Fruit fly (Drosophila melanogaster) whole organism, embryonic: ENCODE measurements around the gene Als2.

ENCODE experiments used
- B-H2 ChIP-seq: fragments of 200-800 bp; sonication (Bioruptor generic); optimal IDR thresholded peaks from 2 replicates; lab custom pipeline; 2018; ENCODE audit warnings: missing biosample characterization, mild to moderate bottlenecking, missing genetic modification characterization
- BEAF-32 ChIP-seq: fragments of 200-800 bp; sonication (Bioruptor generic); optimal IDR thresholded peaks from 3 replicates; lab custom pipeline; 2017; ENCODE audit warnings: missing biosample characterization, missing genetic modification characterization, mild to moderate bottlenecking, moderate library complexity, missing genetic modification reagents
- CG12299 ChIP-seq: fragments of 200-800 bp; sonication (Bioruptor generic); optimal IDR thresholded peaks from 2 replicates; lab custom pipeline; 2018; ENCODE audit warnings: missing biosample characterization, mild to moderate bottlenecking, missing genetic modification characterization
- CG1233 ChIP-seq: fragments of 200-800 bp; sonication (Bioruptor generic); optimal IDR thresholded peaks from 4 replicates; lab custom pipeline; 2018; ENCODE audit warnings: missing biosample characterization, mild to moderate bottlenecking, missing genetic modification characterization
- CG12942 ChIP-seq: fragments of 200-800 bp; sonication (Bioruptor generic); optimal IDR thresholded peaks from 3 replicates; lab custom pipeline; 2016; ENCODE audit warnings: missing biosample characterization, missing genetic modification characterization
- CG13123 ChIP-seq: fragments of 200-800 bp; sonication (Bioruptor generic); optimal IDR thresholded peaks from 2 replicates; lab custom pipeline; 2016; ENCODE audit warnings: missing biosample characterization, missing genetic modification characterization
- CG13287 ChIP-seq: fragments of 200-800 bp; sonication (Bioruptor generic); IDR thresholded peaks from 2 replicates; pipeline ENCODE4 v1.3.6; 2022; ENCODE audit warnings: missing biosample characterization, missing genetic modification characterization; ENCODE audit not compliant: partially characterized antibody
- CG14860 ChIP-seq: fragments of 200-800 bp; sonication (Bioruptor generic); IDR thresholded peaks from 3 replicates; pipeline ENCODE4 v1.3.6; 2022; ENCODE audit warnings: missing biosample characterization, missing genetic modification characterization; ENCODE audit not compliant: partially characterized antibody
- CG1529 ChIP-seq: fragments of 200-800 bp; sonication (Bioruptor generic); optimal IDR thresholded peaks from 3 replicates; lab custom pipeline; 2018; ENCODE audit warnings: missing biosample characterization, missing genetic modification characterization
- CG1602 ChIP-seq: fragments of 200-800 bp; sonication (Bioruptor generic); optimal IDR thresholded peaks from 3 replicates; lab custom pipeline; 2016; ENCODE audit warnings: missing biosample characterization, missing genetic modification characterization
- CG1647 ChIP-seq: fragments of 200-800 bp; sonication (Bioruptor generic); optimal IDR thresholded peaks from 3 replicates; lab custom pipeline; 2016; ENCODE audit warnings: missing biosample characterization, missing genetic modification characterization
- CG16779 ChIP-seq: fragments of 200-800 bp; sonication (Bioruptor generic); IDR thresholded peaks from 2 replicates; pipeline ENCODE4 v1.3.6; 2022; ENCODE audit warnings: missing biosample characterization, missing genetic modification characterization
- CG16815 ChIP-seq: fragments of 200-800 bp; sonication (Bioruptor generic); optimal IDR thresholded peaks from 3 replicates; lab custom pipeline; 2017; ENCODE audit warnings: missing biosample characterization, mild to moderate bottlenecking, missing genetic modification characterization
- CG17568 ChIP-seq: fragments of 200-800 bp; sonication (Bioruptor generic); optimal IDR thresholded peaks from 2 replicates; lab custom pipeline; 2018; ENCODE audit warnings: missing biosample characterization, mild to moderate bottlenecking, missing genetic modification characterization, moderate library complexity
- CG18619 ChIP-seq: fragments of 200-800 bp; sonication (Bioruptor generic); optimal IDR thresholded peaks from 3 replicates; lab custom pipeline; 2017; ENCODE audit warnings: missing biosample characterization, mild to moderate bottlenecking, missing genetic modification characterization
- CG2116 ChIP-seq: fragments of 200-800 bp; sonication (Bioruptor generic); optimal IDR thresholded peaks from 3 replicates; lab custom pipeline; 2018; ENCODE audit warnings: missing biosample characterization, mild to moderate bottlenecking, missing genetic modification characterization
- CG32767 ChIP-seq: fragments of 200-800 bp; sonication (Bioruptor generic); IDR thresholded peaks from 2 replicates; pipeline ENCODE4 v1.3.6; 2022; ENCODE audit warnings: missing biosample characterization, missing genetic modification characterization
- CG3281 ChIP-seq: fragments of 200-800 bp; sonication (Bioruptor generic); optimal IDR thresholded peaks from 3 replicates; lab custom pipeline; 2017; ENCODE audit warnings: missing biosample characterization, mild to moderate bottlenecking, missing genetic modification characterization
- CG33213 ChIP-seq: fragments of 200-800 bp; sonication (Bioruptor generic); optimal IDR thresholded peaks from 3 replicates; lab custom pipeline; 2016; ENCODE audit warnings: missing biosample characterization, missing genetic modification characterization
- CG34224 ChIP-seq: fragments of 200-800 bp; sonication (Bioruptor generic); IDR thresholded peaks from 3 replicates; pipeline ENCODE4 v1.3.6; 2022; ENCODE audit warnings: missing biosample characterization, missing genetic modification characterization; ENCODE audit not compliant: partially characterized antibody
- CG8281 ChIP-seq: fragments of 200-800 bp; sonication (Bioruptor generic); optimal IDR thresholded peaks from 2 replicates; lab custom pipeline; 2018; ENCODE audit warnings: missing biosample characterization, mild to moderate bottlenecking, missing genetic modification characterization, moderate library complexity
- CTCF ChIP-seq: fragments of 200-800 bp; sonication (Bioruptor generic); optimal IDR thresholded peaks from 2 replicates; lab custom pipeline; 2017; ENCODE audit warnings: missing biosample characterization, mild to moderate bottlenecking, missing genetic modification characterization, moderate library complexity
- Camta ChIP-seq: fragments of 200-800 bp; sonication (Bioruptor generic); optimal IDR thresholded peaks from 2 replicates; lab custom pipeline; 2016; ENCODE audit warnings: missing biosample characterization, missing genetic modification characterization
- Drgx ChIP-seq: fragments of 200-800 bp; sonication (Bioruptor generic); IDR thresholded peaks from 2 replicates; pipeline ENCODE4 v1.3.6; 2022; ENCODE audit warnings: missing biosample characterization, missing genetic modification characterization
- Gsc ChIP-seq: fragments of 200-800 bp; sonication (Bioruptor generic); IDR thresholded peaks from 2 replicates; pipeline ENCODE4 v1.3.6; 2022; ENCODE audit warnings: missing biosample characterization, missing genetic modification characterization
- Hand ChIP-seq: fragments of 200-800 bp; sonication (Bioruptor generic); optimal IDR thresholded peaks from 2 replicates; lab custom pipeline; 2017; ENCODE audit warnings: mild to moderate bottlenecking, missing biosample characterization, missing genetic modification reagents, missing genetic modification characterization
- Mes4 ChIP-seq: fragments of 200-800 bp; sonication (Bioruptor generic); optimal IDR thresholded peaks from 2 replicates; lab custom pipeline; 2016; ENCODE audit warnings: missing biosample characterization, missing genetic modification characterization
- NC2β ChIP-seq: fragments of 200-800 bp; sonication (Bioruptor generic); optimal IDR thresholded peaks from 2 replicates; lab custom pipeline; 2016; ENCODE audit warnings: missing biosample characterization, missing genetic modification characterization
- NK7.1 ChIP-seq: fragments of 200-800 bp; sonication (Bioruptor generic); optimal IDR thresholded peaks from 3 replicates; lab custom pipeline; 2016; ENCODE audit warnings: missing biosample characterization, missing genetic modification characterization
- Nf-YB ChIP-seq: fragments of 200-800 bp; sonication (Bioruptor generic); optimal IDR thresholded peaks from 3 replicates; lab custom pipeline; 2019; ENCODE audit warnings: missing biosample characterization, mild to moderate bottlenecking, missing genetic modification characterization, moderate library complexity
- Poxn ChIP-seq: fragments of 200-800 bp; sonication (Bioruptor generic); IDR thresholded peaks from 2 replicates; pipeline ENCODE4 v1.3.6; 2022; ENCODE audit warnings: missing biosample characterization, missing genetic modification characterization
- Rfx ChIP-seq: fragments of 200-800 bp; sonication (Bioruptor generic); IDR thresholded peaks from 2 replicates; pipeline ENCODE4 v1.3.6; 2022; ENCODE audit warnings: missing biosample characterization, missing genetic modification characterization
- Sox102F ChIP-seq: fragments of 200-800 bp; sonication (Bioruptor generic); optimal IDR thresholded peaks from 2 replicates; lab custom pipeline; 2018; ENCODE audit warnings: missing biosample characterization, mild to moderate bottlenecking, missing genetic modification characterization, moderate library complexity
- Trl ChIP-seq, 3 experiments: fragments of >200 bp in 2 of 3; fragments of 200-800 bp in 1 of 3; sonication (Bioruptor generic) in 1 of 3; optimal IDR thresholded peaks; 2 replicates in 1 of 3; 3 replicates in 2 of 3; lab custom pipeline; 2016 to 2017; ENCODE audit warnings: missing biosample characterization in 1 of 3, missing genetic modification characterization in 1 of 3
- ara ChIP-seq: fragments of 200-800 bp; sonication (Bioruptor generic); IDR thresholded peaks from 2 replicates; pipeline ENCODE4 v1.3.6; 2022; ENCODE audit warnings: missing biosample characterization, missing genetic modification characterization
- ash1 ChIP-seq: fragments of 200-800 bp; sonication (Bioruptor generic); optimal IDR thresholded peaks from 2 replicates; lab custom pipeline; 2018; ENCODE audit warnings: missing biosample characterization, mild to moderate bottlenecking, missing genetic modification characterization
- da ChIP-seq: fragments of 200-800 bp; sonication (Bioruptor generic); optimal IDR thresholded peaks from 2 replicates; lab custom pipeline; 2016; ENCODE audit warnings: missing biosample characterization, missing genetic modification characterization
- dpn ChIP-seq, 2 experiments: fragments of 200-800 bp; sonication (Bioruptor generic); optimal IDR thresholded peaks; 3 replicates each; lab custom pipeline; 2016; ENCODE audit warnings: missing biosample characterization in 2 of 2, missing genetic modification characterization in 2 of 2
- gcm2 ChIP-seq: fragments of 200-800 bp; sonication (Bioruptor generic); optimal IDR thresholded peaks from 2 replicates; lab custom pipeline; 2016; ENCODE audit warnings: missing biosample characterization, missing genetic modification characterization
- lov ChIP-seq, 2 experiments: fragments of 200-800 bp in 1 of 2; fragments of >200 bp in 1 of 2; sonication (Bioruptor generic) in 1 of 2; IDR thresholded peaks in 1 of 2; optimal IDR thresholded peaks in 1 of 2; 2 replicates in 1 of 2; 3 replicates in 1 of 2; pipeline versions ENCODE4 v1.3.6 to Lab custom; 2017 to 2022; ENCODE audit warnings: missing biosample characterization in 1 of 2, missing genetic modification characterization in 1 of 2
- maf-S ChIP-seq: fragments of 200-800 bp; sonication (Bioruptor generic); optimal IDR thresholded peaks from 2 replicates; lab custom pipeline; 2016; ENCODE audit warnings: missing biosample characterization, missing genetic modification characterization
- pho ChIP-seq: fragments of 200-800 bp; sonication (Bioruptor generic); optimal IDR thresholded peaks from 2 replicates; lab custom pipeline; 2016; ENCODE audit warnings: missing biosample characterization, missing genetic modification characterization
- pros ChIP-seq: fragments of 200-800 bp; sonication (Bioruptor generic); optimal IDR thresholded peaks from 3 replicates; lab custom pipeline; 2019; ENCODE audit warnings: missing biosample characterization, mild to moderate bottlenecking, missing genetic modification characterization, moderate library complexity
- ro ChIP-seq: fragments of 200-800 bp; sonication (Bioruptor generic); IDR thresholded peaks from 2 replicates; pipeline ENCODE4 v1.3.6; 2022; ENCODE audit warnings: missing biosample characterization, missing genetic modification characterization
- row ChIP-seq: fragments of 200-800 bp; sonication (Bioruptor generic); IDR thresholded peaks from 3 replicates; pipeline ENCODE4 v1.3.6; 2022; ENCODE audit warnings: missing biosample characterization, missing genetic modification characterization
- salm ChIP-seq: fragments of 200-800 bp; sonication (Bioruptor generic); optimal IDR thresholded peaks from 2 replicates; lab custom pipeline; 2018; ENCODE audit warnings: missing biosample characterization, mild to moderate bottlenecking, missing genetic modification characterization
- trem ChIP-seq: fragments of 200-800 bp; optimal IDR thresholded peaks from 3 replicates; lab custom pipeline; 2019; ENCODE audit warnings: missing biosample characterization, mild to moderate bottlenecking, missing genetic modification characterization, moderate library complexity
- twi ChIP-seq: fragments of 200-800 bp; optimal IDR thresholded peaks from 2 replicates; lab custom pipeline; 2019; ENCODE audit warnings: missing biosample characterization, mild to moderate bottlenecking, missing genetic modification characterization, moderate library complexity
- z ChIP-seq: fragments of 200-800 bp; sonication (Bioruptor generic); IDR thresholded peaks from 3 replicates; pipeline ENCODE4 v1.3.6; 2022; ENCODE audit warnings: missing biosample characterization, missing genetic modification characterization
- zen2 ChIP-seq: fragments of 200-800 bp; sonication (Bioruptor generic); IDR thresholded peaks from 3 replicates; pipeline ENCODE4 v1.3.6; 2022; ENCODE audit warnings: missing biosample characterization, missing genetic modification characterization; ENCODE audit not compliant: partially characterized antibody

Als2 gene

dm6 chr3L:21728616-21729047 lies 49.1 kb upstream of the Als2 start, which contains the start of the genes CG11247 and Polr2H (continued):
- peak; percentile 90 for TF ChIP-seq da (GFP tag; lab: Kevin White, UChicago)
- peak; percentile 94 for TF ChIP-seq CG12942
- peak; percentile 82 for TF ChIP-seq CG3281
- peak; percentile 44 for TF ChIP-seq CG8281 (tag; lab: Kevin White, UChicago)
- TF ChIP-seq CG33213 (GFP tag; lab: Kevin White, UChicago), result peak; percentile 90
- TF ChIP-seq Rfx (GFP tag; lab: Robert Waterston, UW), result peak; percentile 96
- peak; percentile 58 for TF ChIP-seq CG34224 (GFP tag; lab: Robert Waterston, UW)
- TF ChIP-seq salm (tag; lab: Kevin White, UChicago), result peak; percentile 30
- TF ChIP-seq CG17568 (GFP tag; lab: Kevin White, UChicago), result no peak
- TF ChIP-seq ara (GFP tag; lab: Robert Waterston, UW), result peak; percentile 88
- TF ChIP-seq ash1, result no peak
- 0 out of 3 replicates have a peak, but pooled peaks have one; percentile 34 for TF ChIP-seq z (GFP tag; lab: Robert Waterston, UW)
- TF ChIP-seq CG32767, result peak; percentile 77; the same call in 1 of the 2 replicates
- peak; percentile 68 for TF ChIP-seq gcm2 (GFP tag; lab: Kevin White, UChicago)
- TF ChIP-seq Camta (GFP tag; lab: Kevin White, UChicago), result peak; percentile 91
- TF ChIP-seq CG2116 (GFP tag; lab: Kevin White, UChicago), result peak; percentile 83
- TF ChIP-seq CG1647 (GFP tag; lab: Kevin White, UChicago), result peak; percentile 93
- peak; percentile 73 for TF ChIP-seq B-H2 (GFP tag; lab: Kevin White, UChicago)
- peak; percentile 94 for TF ChIP-seq NC2β (GFP tag; lab: Kevin White, UChicago)
- peak; percentile 72 for TF ChIP-seq Mes4
- TF ChIP-seq BEAF-32, result peak; percentile 93
- peak; percentile 99 for TF ChIP-seq row (GFP tag; lab: Robert Waterston, UW)
- peak; percentile 90 for TF ChIP-seq CG16815 (GFP tag; lab: Kevin White, UChicago)
- peak; percentile 85 for TF ChIP-seq CG13287
- no peak for TF ChIP-seq Hand (GFP tag; lab: Kevin White, UChicago)
- TF ChIP-seq pros (GFP tag; lab: Kevin White, UChicago), result no peak
- TF ChIP-seq CG1529 (GFP tag; lab: Kevin White, UChicago), result peak; percentile 60
- peak; percentile 73 for TF ChIP-seq CG14860
- TF ChIP-seq CTCF (GFP tag; lab: Kevin White, UChicago), result no peak
- peak; percentile 52 for TF ChIP-seq Nf-YB (GFP tag; lab: Kevin White, UChicago)
- TF ChIP-seq NK7.1 (GFP tag; lab: Kevin White, UChicago), result peak; percentile 72
- peak; percentile 89 for TF ChIP-seq trem (tag; lab: Kevin White, UChicago)
- TF ChIP-seq Trl (optimal IDR thresholded peaks at IDR 0.05; lab: Kevin White, UChicago), result no peak
- TF ChIP-seq Trl (GFP tag; optimal IDR thresholded peaks at IDR 0.05; lab: Kevin White, UChicago), result peak; percentile 95
- TF ChIP-seq pho, result peak; percentile 96
- TF ChIP-seq zen2, result peak; percentile 58; the same call in 1 of the 3 replicates
- peak; percentile 84 for TF ChIP-seq CG13123 (GFP tag; lab: Kevin White, UChicago)
- TF ChIP-seq Drgx, result peak; percentile 77
- peak; percentile 70; the same call in 1 of the 2 replicates for TF ChIP-seq ro (GFP tag; lab: Robert Waterston, UW)
- TF ChIP-seq Poxn, result peak; percentile 71; the same call in 1 of the 2 replicates
- peak; percentile 63 for TF ChIP-seq CG16779 (GFP tag; lab: Robert Waterston, UW)
- no peak for TF ChIP-seq lov (optimal IDR thresholded peaks at IDR 0.05; lab: Kevin White, UChicago)
- peak; percentile 81; the same call in 2 of the 3 replicates for TF ChIP-seq lov (GFP tag; IDR thresholded peaks at IDR 0.05; lab: Robert Waterston, UW)
- peak; percentile 86 for TF ChIP-seq Gsc (GFP tag; lab: Robert Waterston, UW)
- peak; percentile 94 to 96 for TF ChIP-seq dpn (GFP tag; optimal IDR thresholded peaks at IDR 0.05; lab: Kevin White, UChicago)
- TF ChIP-seq Sox102F (GFP tag; lab: Kevin White, UChicago), result peak; percentile 89
- peak; percentile 93 for TF ChIP-seq maf-S (GFP tag; lab: Kevin White, UChicago)
- TF ChIP-seq twi (tag; lab: Kevin White, UChicago), result peak; percentile 83
- peak; percentile 79 for TF ChIP-seq CG1233 (GFP tag; lab: Kevin White, UChicago)
- peak; percentile 77 for TF ChIP-seq CG18619 (GFP tag; lab: Kevin White, UChicago)
- peak; percentile 93 for TF ChIP-seq CG1602 (GFP tag; lab: Kevin White, UChicago)
- peak; percentile 76 for TF ChIP-seq CG12299 (tag; lab: Kevin White, UChicago)
